Fruit fly (Drosophila melanogaster): ENCODE data around the gene CG5676.

Gene CG5676

DNA sequence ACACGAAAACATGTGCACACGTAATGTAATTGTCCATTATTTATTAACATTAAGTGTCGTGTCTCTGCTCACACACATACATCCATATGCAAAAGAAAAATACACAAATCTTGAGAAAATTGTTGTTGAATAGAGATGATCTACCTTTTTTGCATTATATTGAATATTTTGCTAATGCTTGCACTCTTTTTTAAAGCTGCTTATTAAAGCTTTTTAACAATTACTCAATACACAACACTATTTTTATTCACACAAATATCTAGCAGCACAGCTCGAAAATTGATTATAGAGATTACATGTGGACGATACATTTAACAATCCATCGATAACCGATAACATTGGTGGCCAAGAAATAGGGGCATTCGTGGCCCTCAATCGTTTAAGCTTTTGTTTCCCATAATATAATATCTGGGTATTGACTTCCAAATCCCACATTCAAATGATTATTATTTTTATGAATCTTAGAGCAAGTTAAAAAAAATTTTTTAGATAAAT, 36.4 kb upstream of the CG5676 start, which contains the start of gene Ufd4 (continued):
- TF ChIP-seq ac (GFP tag; optimal IDR thresholded peaks at IDR 0.05) = no peak
- TF ChIP-seq pan (optimal IDR thresholded peaks at IDR 0.05) = no peak
- TF ChIP-seq pan (GFP tag; optimal IDR thresholded peaks at IDR 0.05 in 1 of 2, IDR thresholded peaks at IDR 0.05 in 1 of 2) = no peak
- TF ChIP-seq rib (GFP tag; IDR thresholded peaks at IDR 0.05) = peak; percentile 25; the same call in 1 of the 2 replicates
- peak; percentile 73 for TF ChIP-seq CG13424 (tag; optimal IDR thresholded peaks at IDR 0.05)
- peak; percentile 21 for TF ChIP-seq Myb (GFP tag; optimal IDR thresholded peaks at IDR 0.05)
- no peak for TF ChIP-seq CG17612 (GFP tag; IDR thresholded peaks at IDR 0.05)
- peak; percentile 88; the same call in 1 of the 2 replicates for TF ChIP-seq vvl (GFP tag; IDR thresholded peaks at IDR 0.05)
- TF ChIP-seq shn (GFP tag; optimal IDR thresholded peaks at IDR 0.05) = peak; percentile 33
- TF ChIP-seq Dfd (GFP tag; optimal IDR thresholded peaks at IDR 0.05) = no peak
- peak; percentile 64 for TF ChIP-seq ems (GFP tag; optimal IDR thresholded peaks at IDR 0.05)
- TF ChIP-seq esg (GFP tag; conservative IDR thresholded peaks at IDR 0.05) = no peak
- TF ChIP-seq kay (GFP tag; optimal IDR thresholded peaks at IDR 0.05) = no peak
- TF ChIP-seq cato (GFP tag; optimal IDR thresholded peaks at IDR 0.05; ENCODE audit: borderline replicate concordance) = no peak
- peak; percentile 78 for TF ChIP-seq Nf-YC (tag; optimal IDR thresholded peaks at IDR 0.05)
- TF ChIP-seq tio (GFP tag; optimal IDR thresholded peaks at IDR 0.05) = no peak
- no peak for TF ChIP-seq sisA (GFP tag; IDR thresholded peaks at IDR 0.05)
- TF ChIP-seq Dp (GFP tag; optimal IDR thresholded peaks at IDR 0.05) = peak; percentile 16
- TF ChIP-seq CG12155 (GFP tag; optimal IDR thresholded peaks at IDR 0.05) = peak; percentile 57
- peak; percentile 19 for TF ChIP-seq CG18011 (GFP tag; optimal IDR thresholded peaks at IDR 0.05)
- TF ChIP-seq CG10209 (GFP tag; optimal IDR thresholded peaks at IDR 0.05) = no peak
- peak; percentile 40 for TF ChIP-seq fu2 (GFP tag; optimal IDR thresholded peaks at IDR 0.05)
- no peak; the same call in 2 of the 3 replicates for TF ChIP-seq Mrtf (GFP tag; IDR thresholded peaks at IDR 0.05)
- no peak for TF ChIP-seq grn (GFP tag; optimal IDR thresholded peaks at IDR 0.05)
- TF ChIP-seq CG9932 (GFP tag; IDR thresholded peaks at IDR 0.05) = no peak
- TF ChIP-seq CG3995 (GFP tag; optimal IDR thresholded peaks at IDR 0.05) = peak; percentile 49
- no peak for TF ChIP-seq CG6175 (GFP tag; IDR thresholded peaks at IDR 0.05)
- TF ChIP-seq slou (GFP tag; optimal IDR thresholded peaks at IDR 0.05) = no peak
- no peak for TF ChIP-seq CG14667 (GFP tag; IDR thresholded peaks at IDR 0.05)
- peak; percentile 86 for TF ChIP-seq CG2712 (tag; optimal IDR thresholded peaks at IDR 0.05)
- no peak for TF ChIP-seq Sox100B (GFP tag; optimal IDR thresholded peaks at IDR 0.05)
- TF ChIP-seq tna (GFP tag; IDR thresholded peaks at IDR 0.05; ENCODE audit: partially characterized antibody) = no peak
- no peak for TF ChIP-seq mirr (GFP tag; optimal IDR thresholded peaks at IDR 0.05)
- TF ChIP-seq ham (GFP tag; IDR thresholded peaks at IDR 0.05) = no peak
- TF ChIP-seq CG1602 (GFP tag; optimal IDR thresholded peaks at IDR 0.05) = peak; percentile 46
- peak; percentile 11 for TF ChIP-seq CG31388 (GFP tag; optimal IDR thresholded peaks at IDR 0.05)
- no peak for TF ChIP-seq CG34422 (GFP tag; IDR thresholded peaks at IDR 0.05)
- TF ChIP-seq Atf-2 (GFP tag; optimal IDR thresholded peaks at IDR 0.05) = peak; percentile 27
- no peak for TF ChIP-seq Lpt (GFP tag; optimal IDR thresholded peaks at IDR 0.05)
- TF ChIP-seq CG13296 (GFP tag; optimal IDR thresholded peaks at IDR 0.05) = peak; percentile 76
- peak; percentile 57 for TF ChIP-seq CG11398 (GFP tag; optimal IDR thresholded peaks at IDR 0.05)
- TF ChIP-seq exex (tag; optimal IDR thresholded peaks at IDR 0.05) = peak; percentile 53
- TF ChIP-seq CG4328 (GFP tag; optimal IDR thresholded peaks at IDR 0.05) = no peak
- TF ChIP-seq Gug (GFP tag; IDR thresholded peaks at IDR 0.05) = no peak
- no peak for TF ChIP-seq lmd (GFP tag; IDR thresholded peaks at IDR 0.05)
- TF ChIP-seq CG9817 (tag; optimal IDR thresholded peaks at IDR 0.05) = no peak
- no peak for TF ChIP-seq da (GFP tag; optimal IDR thresholded peaks at IDR 0.05)
- no peak for TF ChIP-seq fd64A (GFP tag; optimal IDR thresholded peaks at IDR 0.05)
- peak; percentile 65 for TF ChIP-seq Ada2b (GFP tag; IDR thresholded peaks at IDR 0.05)
- no peak for TF ChIP-seq CG31224 (GFP tag; IDR thresholded peaks at IDR 0.05)
- no peak for TF ChIP-seq Abd-B (GFP tag; optimal IDR thresholded peaks at IDR 0.05)
- TF ChIP-seq btn (GFP tag; optimal IDR thresholded peaks at IDR 0.05) = peak; percentile 14
- TF ChIP-seq tap (tag; optimal IDR thresholded peaks at IDR 0.05) = no peak

All from whole organism, embryonic.